Worm (Caenorhabditis elegans) whole organism, mixed stage, embryonic: ENCODE results near the gene inso-1.

Experiments used
- M03D4.4 ChIP-seq: sonication (generic microtip); optimal IDR thresholded peaks from 2 replicates; lab custom pipeline; 2017; ENCODE audit warnings: mild to moderate bottlenecking, missing genetic modification characterization, missing compliant biosample characterization
- bed-3 ChIP-seq: fragments of 200-800 bp; sonication (Bioruptor generic); optimal IDR thresholded peaks from 3 replicates; lab custom pipeline; 2018; ENCODE audit warnings: mild to moderate bottlenecking, missing genetic modification characterization, moderate library complexity, missing compliant biosample characterization
- blmp-1 ChIP-seq: fragments of 150-350 bp; optimal IDR thresholded peaks from 2 replicates; lab custom pipeline; 2014; ENCODE audit warnings: missing biosample characterization, missing genetic modification characterization
- ceh-39 ChIP-seq: fragments of 150-350 bp; optimal IDR thresholded peaks from 2 replicates; lab custom pipeline; 2014; ENCODE audit warnings: missing biosample characterization, missing genetic modification characterization
- ceh-43 ChIP-seq: fragments of 200-800 bp; sonication (Bioruptor generic); optimal IDR thresholded peaks from 2 replicates; lab custom pipeline; 2018; ENCODE audit warnings: mild to moderate bottlenecking, missing genetic modification characterization, moderate library complexity, missing compliant biosample characterization
- ceh-83 ChIP-seq: fragments of 200-800 bp; sonication (Bioruptor generic); optimal IDR thresholded peaks from 2 replicates; lab custom pipeline; 2018; ENCODE audit warnings: mild to moderate bottlenecking, missing genetic modification characterization, missing compliant biosample characterization
- ces-1 ChIP-seq: fragments of 150-350 bp; optimal IDR thresholded peaks from 2 replicates; lab custom pipeline; 2014; ENCODE audit warnings: missing biosample characterization, missing genetic modification reagents, missing genetic modification characterization
- cnd-1 ChIP-seq: fragments of 200-800 bp; sonication (Bioruptor generic); optimal IDR thresholded peaks from 2 replicates; lab custom pipeline; 2018; ENCODE audit warnings: mild to moderate bottlenecking, missing genetic modification characterization, missing compliant biosample characterization
- drap-1 ChIP-seq: fragments of 200-800 bp; sonication (Bioruptor generic); optimal IDR thresholded peaks from 3 replicates; lab custom pipeline; 2018; ENCODE audit warnings: mild to moderate bottlenecking, missing genetic modification characterization, missing compliant biosample characterization
- elt-1 ChIP-seq: sonication (generic microtip); optimal IDR thresholded peaks from 2 replicates; lab custom pipeline; 2017; ENCODE audit warnings: missing genetic modification characterization, mild to moderate bottlenecking, missing compliant biosample characterization, antibody characterized with exemption, moderate library complexity, borderline replicate concordance; ENCODE audit not compliant: insufficient read depth
- elt-3 ChIP-seq: fragments of 150-350 bp; optimal IDR thresholded peaks from 2 replicates; lab custom pipeline; 2014; ENCODE audit warnings: missing biosample characterization, missing genetic modification characterization
- flh-1 ChIP-seq: fragments of 200-800 bp; sonication (Bioruptor generic); optimal IDR thresholded peaks from 2 replicates; lab custom pipeline; 2018; ENCODE audit warnings: mild to moderate bottlenecking, missing genetic modification characterization, moderate library complexity, missing compliant biosample characterization
- ham-2 ChIP-seq: fragments of 200-800 bp; sonication (Bioruptor generic); optimal IDR thresholded peaks from 2 replicates; lab custom pipeline; 2018; ENCODE audit warnings: mild to moderate bottlenecking, missing genetic modification characterization, missing compliant biosample characterization
- hlh-1 ChIP-seq: fragments of 150-350 bp; optimal IDR thresholded peaks from 2 replicates; lab custom pipeline; 2014; ENCODE audit warnings: missing biosample characterization, missing genetic modification reagents, missing genetic modification characterization
- lin-13 ChIP-seq: fragments of 150-350 bp; optimal IDR thresholded peaks from 2 replicates; lab custom pipeline; 2014; ENCODE audit warnings: missing biosample characterization, missing genetic modification characterization
- lin-32 ChIP-seq: fragments of 200-800 bp; sonication (Bioruptor generic); optimal IDR thresholded peaks from 2 replicates; lab custom pipeline; 2018; ENCODE audit warnings: mild to moderate bottlenecking, missing genetic modification characterization, missing compliant biosample characterization
- lsy-2 ChIP-seq: fragments of 150-350 bp; optimal IDR thresholded peaks from 2 replicates; lab custom pipeline; 2014; ENCODE audit warnings: missing biosample characterization, missing genetic modification characterization
- mab-5 ChIP-seq: fragments of 150-350 bp; optimal IDR thresholded peaks from 2 replicates; lab custom pipeline; 2014; ENCODE audit warnings: missing biosample characterization, missing genetic modification characterization
- mep-1 ChIP-seq: fragments of 150-350 bp; optimal IDR thresholded peaks from 2 replicates; lab custom pipeline; 2017; ENCODE audit warnings: missing biosample characterization, missing genetic modification reagents, missing genetic modification characterization, inconsistent platforms
- mls-2 ChIP-seq: sonication (generic microtip); optimal IDR thresholded peaks from 2 replicates; lab custom pipeline; 2016; ENCODE audit warnings: mild to moderate bottlenecking, missing genetic modification characterization, moderate library complexity, missing compliant biosample characterization
- nhr-12 ChIP-seq: fragments of 150-350 bp; optimal IDR thresholded peaks from 2 replicates; lab custom pipeline; 2014; ENCODE audit warnings: missing biosample characterization, missing genetic modification characterization
- nhr-2 ChIP-seq: fragments of 150-350 bp; optimal IDR thresholded peaks from 2 replicates; lab custom pipeline; 2014; ENCODE audit warnings: missing biosample characterization, missing genetic modification characterization
- nhr-237 ChIP-seq: fragments of 150-350 bp; optimal IDR thresholded peaks from 2 replicates; lab custom pipeline; 2014; ENCODE audit warnings: missing biosample characterization, missing genetic modification characterization
- nhr-28 ChIP-seq: fragments of 150-350 bp; optimal IDR thresholded peaks from 2 replicates; lab custom pipeline; 2014; ENCODE audit warnings: missing biosample characterization, missing genetic modification characterization
- nhr-76 ChIP-seq: sonication (generic microtip); optimal IDR thresholded peaks from 2 replicates; lab custom pipeline; 2017; ENCODE audit warnings: missing biosample characterization, missing genetic modification characterization
- pha-4 ChIP-seq: fragments of 150-350 bp; optimal IDR thresholded peaks from 2 replicates; lab custom pipeline; 2018; ENCODE audit warnings: missing biosample characterization, missing genetic modification reagents, missing genetic modification characterization
- sem-2 ChIP-seq: fragments of 200-800 bp; sonication (Bioruptor generic); optimal IDR thresholded peaks from 2 replicates; lab custom pipeline; 2018; ENCODE audit warnings: mild to moderate bottlenecking, missing genetic modification characterization, missing compliant biosample characterization
- snpc-4 ChIP-seq: fragments of 150-350 bp; optimal IDR thresholded peaks from 2 replicates; lab custom pipeline; 2014; ENCODE audit warnings: missing biosample characterization, missing genetic modification characterization
- sptf-1 ChIP-seq: sonication (generic microtip); optimal IDR thresholded peaks from 2 replicates; lab custom pipeline; 2017; ENCODE audit warnings: mild to moderate bottlenecking, missing genetic modification characterization, moderate library complexity, missing compliant biosample characterization
- tbx-8 ChIP-seq: fragments of 200-800 bp; sonication (Bioruptor generic); optimal IDR thresholded peaks from 2 replicates; lab custom pipeline; 2018; ENCODE audit warnings: mild to moderate bottlenecking, missing genetic modification characterization, moderate library complexity, missing compliant biosample characterization
- unc-120 ChIP-seq: sonication (generic microtip); optimal IDR thresholded peaks from 2 replicates; lab custom pipeline; 2017; ENCODE audit warnings: missing genetic modification characterization, missing compliant biosample characterization; ENCODE audit not compliant: poor library complexity, severe bottlenecking
- unc-39 ChIP-seq: fragments of 150-350 bp; optimal IDR thresholded peaks from 2 replicates; lab custom pipeline; 2014; ENCODE audit warnings: missing biosample characterization, missing genetic modification characterization
- unc-62 ChIP-seq: fragments of 150-350 bp; optimal IDR thresholded peaks from 2 replicates; lab custom pipeline; 2014; ENCODE audit warnings: missing biosample characterization, missing genetic modification reagents, missing genetic modification characterization
- zip-8 ChIP-seq: fragments of 150-350 bp; optimal IDR thresholded peaks from 2 replicates; lab custom pipeline; 2014; ENCODE audit warnings: missing biosample characterization, missing genetic modification characterization
- ztf-11 ChIP-seq: fragments of 150-350 bp; optimal IDR thresholded peaks from 2 replicates; lab custom pipeline; 2014; ENCODE audit warnings: missing biosample characterization, missing genetic modification characterization

Gene inso-1

DNA sequence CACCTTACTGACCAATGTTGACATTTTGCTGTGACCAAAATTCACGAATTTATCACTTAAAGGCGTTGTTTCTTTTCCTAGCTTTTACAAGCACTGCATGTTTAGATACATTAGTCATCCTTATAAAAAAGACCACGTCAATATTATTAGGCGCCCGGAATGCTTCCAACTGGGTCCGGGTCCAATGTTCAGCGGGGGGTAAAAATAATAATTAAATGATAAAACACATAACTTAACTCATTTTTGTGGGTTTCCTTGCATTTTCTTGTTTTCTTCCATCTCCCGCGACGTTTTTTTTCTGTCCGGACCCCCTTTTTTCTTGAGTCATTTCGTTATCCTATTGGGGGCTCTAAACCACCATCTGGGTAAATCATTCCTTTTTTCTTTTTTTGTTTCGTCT, 6.5 kb upstream of the inso-1 start:
- TF ChIP-seq ham-2 (GFP tag; lab: Kevin White, UChicago) (no peak), nhr-2 (tag; lab: Kevin White, UChicago) (no peak), cnd-1 (tag; lab: Kevin White, UChicago) (no peak), sptf-1 (tag; lab: Kevin White, UChicago) (no peak), M03D4.4 (tag; lab: Kevin White, UChicago) (no peak), tbx-8 (GFP tag; lab: Kevin White, UChicago) (no peak)

DNA sequence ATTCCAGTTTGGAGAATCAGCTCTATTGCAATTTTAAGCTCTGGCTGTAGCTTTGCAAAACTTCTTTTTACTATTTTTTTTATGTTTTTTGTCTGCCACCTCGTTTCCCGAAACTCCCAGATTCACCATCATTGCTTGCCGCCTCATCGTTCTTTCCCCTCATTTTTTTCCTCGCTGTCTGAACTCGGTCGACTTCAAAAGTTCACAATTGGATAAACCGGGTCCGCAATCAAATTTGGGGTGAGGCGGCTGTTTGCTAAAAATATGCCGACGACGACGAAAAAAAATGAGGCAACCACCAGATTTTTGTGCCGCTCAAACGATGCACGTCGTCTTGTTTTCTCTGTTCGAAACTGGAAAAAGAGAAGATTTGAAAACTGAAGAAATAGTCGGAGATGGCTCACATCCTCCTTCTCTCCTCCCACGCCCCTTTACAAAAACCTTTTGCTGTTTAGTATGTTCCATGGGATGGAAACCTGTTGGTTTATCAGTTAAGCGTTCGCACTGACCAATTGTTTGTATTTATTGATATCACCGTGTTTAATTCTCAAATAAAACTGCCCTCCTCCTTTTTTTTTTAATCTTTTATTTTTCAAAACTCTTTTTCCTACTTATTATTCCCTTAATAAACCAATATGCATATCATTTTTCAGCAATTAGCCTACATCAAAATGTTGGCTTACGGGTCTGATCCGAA, 5.2 kb upstream of the inso-1 start, which contains the start of gene dop-4:
TSS of gene dop-4 (plus strand) at position 647 of the 697 bp plus-strand sequence.
- no peak for TF ChIP-seq drap-1
- no peak for TF ChIP-seq unc-120
- TF ChIP-seq pha-4 (tag; lab: Kevin White, UChicago), result no peak
- no peak for TF ChIP-seq sem-2 (GFP tag; lab: Kevin White, UChicago)
- TF ChIP-seq lin-13 (tag; lab: Kevin White, UChicago), result no peak
- no peak for TF ChIP-seq sptf-1 (tag; lab: Kevin White, UChicago)
- TF ChIP-seq ceh-83 (GFP tag; lab: Kevin White, UChicago), result no peak
- no peak for TF ChIP-seq unc-62 (GFP tag; lab: Kevin White, UChicago)

DNA sequence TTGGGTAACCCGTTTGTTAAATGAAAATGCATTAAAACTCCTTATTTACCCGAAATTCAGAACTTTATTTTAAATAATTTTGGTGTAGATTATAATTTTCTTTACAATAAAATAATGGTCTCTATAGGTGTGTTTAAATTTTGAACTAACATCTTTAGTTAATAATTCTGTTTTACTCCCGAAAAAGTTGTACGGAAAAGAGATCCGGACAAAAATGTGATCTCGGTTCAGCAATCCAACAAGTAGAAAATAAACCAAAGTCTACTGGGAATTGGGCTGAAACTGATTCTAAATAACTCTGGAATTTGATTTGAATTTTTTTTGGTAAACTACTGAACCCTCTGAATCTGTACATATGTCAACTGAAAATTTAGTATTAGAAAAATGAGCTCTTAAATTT, 4.2 kb upstream of the inso-1 start:
- TF ChIP-seq tbx-8 (GFP tag; lab: Kevin White, UChicago) (no peak), pha-4 (tag; lab: Kevin White, UChicago) (no peak), sptf-1 (tag; lab: Kevin White, UChicago) (no peak), ces-1 (no peak), nhr-76 (tag; lab: Kevin White, UChicago) (no peak), nhr-12 (no peak), blmp-1 (tag; lab: Kevin White, UChicago) (no peak), elt-1 (tag; lab: Kevin White, UChicago) (no peak), mls-2 (tag; lab: Kevin White, UChicago) (no peak), lsy-2 (no peak)

DNA sequence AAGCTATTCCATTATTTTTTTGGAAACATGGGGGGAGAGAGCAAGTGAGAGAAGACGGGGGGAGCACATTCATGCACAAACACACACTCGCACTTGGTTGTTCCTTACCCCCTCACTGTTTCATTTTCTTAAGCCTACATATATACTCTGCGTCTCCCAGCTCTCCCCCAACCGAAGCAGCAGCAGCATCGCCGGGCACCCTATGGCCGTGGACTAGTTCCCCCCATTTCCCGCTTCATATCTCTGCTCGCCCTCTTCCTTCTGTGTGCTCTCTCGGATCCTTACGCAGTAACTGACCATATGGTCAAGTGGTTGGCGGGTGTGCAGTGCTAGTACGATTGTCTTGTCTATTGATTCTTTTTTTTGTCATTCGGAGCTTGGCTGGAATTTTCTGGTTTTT, 2.3 kb downstream of the inso-1 start:
- no peak for TF ChIP-seq zip-8 (tag; lab: Kevin White, UChicago)
- no peak for TF ChIP-seq sem-2 (GFP tag; lab: Kevin White, UChicago)
- no peak for TF ChIP-seq unc-39 (tag; lab: Kevin White, UChicago)
- TF ChIP-seq unc-120, result peak; percentile 81
- TF ChIP-seq hlh-1 (tag; lab: Kevin White, UChicago), result peak; percentile 89
- peak; percentile 56 for TF ChIP-seq M03D4.4 (tag; lab: Kevin White, UChicago)
- TF ChIP-seq flh-1 (GFP tag; lab: Kevin White, UChicago), result no peak
- peak; percentile 46 for TF ChIP-seq ceh-39 (tag; lab: Kevin White, UChicago)
- TF ChIP-seq mep-1 (tag; lab: Kevin White, UChicago), result peak; percentile 73
- peak; percentile 77 for TF ChIP-seq drap-1
- TF ChIP-seq pha-4 (tag; lab: Kevin White, UChicago), result peak; percentile 85
- no peak for TF ChIP-seq tbx-8 (GFP tag; lab: Kevin White, UChicago)
- TF ChIP-seq snpc-4 (tag; lab: Kevin White, UChicago), result no peak
- no peak for TF ChIP-seq ceh-83 (GFP tag; lab: Kevin White, UChicago)
- TF ChIP-seq ham-2 (GFP tag; lab: Kevin White, UChicago), result peak; percentile 71
- TF ChIP-seq nhr-237 (tag; lab: Kevin White, UChicago), result peak; percentile 42
- TF ChIP-seq nhr-2 (tag; lab: Kevin White, UChicago), result peak; percentile 74
- no peak for TF ChIP-seq nhr-76 (tag; lab: Kevin White, UChicago)
- TF ChIP-seq lin-32, result peak; percentile 86
- peak; percentile 70 for TF ChIP-seq sptf-1 (tag; lab: Kevin White, UChicago)
- peak; percentile 49 for TF ChIP-seq mls-2 (tag; lab: Kevin White, UChicago)
- TF ChIP-seq lin-13 (tag; lab: Kevin White, UChicago), result no peak
- no peak for TF ChIP-seq mab-5
- peak; percentile 86 for TF ChIP-seq cnd-1 (tag; lab: Kevin White, UChicago)
- TF ChIP-seq nhr-28, result no peak
- peak; percentile 26 for TF ChIP-seq unc-62 (GFP tag; lab: Kevin White, UChicago)
- no peak for TF ChIP-seq bed-3 (GFP tag; lab: Kevin White, UChicago)
- no peak for TF ChIP-seq nhr-12
- TF ChIP-seq ces-1, result peak; percentile 78
- TF ChIP-seq ztf-11 (tag; lab: Kevin White, UChicago), result peak; percentile 30
- peak; percentile 55 for TF ChIP-seq lsy-2
- no peak for TF ChIP-seq blmp-1 (tag; lab: Kevin White, UChicago)
- no peak for TF ChIP-seq elt-3 (tag; lab: Kevin White, UChicago)
- TF ChIP-seq ceh-43 (GFP tag; lab: Kevin White, UChicago), result peak; percentile 9
- no peak for TF ChIP-seq elt-1 (tag; lab: Kevin White, UChicago)
- TF ChIP-seq, all 35 proteins: peak for 19
